Worm (Caenorhabditis elegans) whole organism, L3 larva: ENCODE measurements around the gene clec-141.

Source experiments
- ZK546.5 ChIP-seq: sonication (generic microtip); optimal IDR thresholded peaks from 2 replicates; lab custom pipeline; 2017; ENCODE audit warnings: missing biosample characterization, missing genetic modification characterization
- ceh-16 ChIP-seq: sonication (generic microtip); optimal IDR thresholded peaks from 2 replicates; lab custom pipeline; 2017; ENCODE audit warnings: missing biosample characterization, missing genetic modification characterization
- ceh-9 ChIP-seq: sonication (generic microtip); optimal IDR thresholded peaks from 2 replicates; lab custom pipeline; 2018; ENCODE audit warnings: missing biosample characterization, missing genetic modification characterization
- egl-27 ChIP-seq: sonication (generic microtip); optimal IDR thresholded peaks from 4 replicates; lab custom pipeline; 2017; ENCODE audit warnings: missing biosample characterization, missing genetic modification reagents, missing genetic modification characterization
- egl-5 ChIP-seq: fragments of 150-350 bp; optimal IDR thresholded peaks from 2 replicates; lab custom pipeline; 2017; ENCODE audit warnings: missing biosample characterization, missing genetic modification reagents, missing genetic modification characterization, inconsistent platforms
- elt-1 ChIP-seq: fragments of 150-350 bp; optimal IDR thresholded peaks from 2 replicates; lab custom pipeline; 2014; ENCODE audit warnings: missing biosample characterization, missing genetic modification characterization
- elt-2 ChIP-seq: sonication (generic microtip); optimal IDR thresholded peaks from 2 replicates; lab custom pipeline; 2016; ENCODE audit warnings: missing genetic modification reagents, mild to moderate bottlenecking, missing genetic modification characterization, missing compliant biosample characterization
- elt-3 ChIP-seq, 3 experiments: fragments of 150-350 bp in 1 of 3; sonication (generic microtip) in 2 of 3; optimal IDR thresholded peaks; 2 replicates in 2 of 3; 4 replicates in 1 of 3; lab custom pipeline; 2014 to 2017; ENCODE audit warnings: missing biosample characterization in 3 of 3, missing genetic modification characterization in 3 of 3
- eor-1 ChIP-seq, 2 experiments: fragments of 150-350 bp; optimal IDR thresholded peaks; 2 replicates each; lab custom pipeline; 2014 to 2018; ENCODE audit warnings: missing biosample characterization in 2 of 2, missing genetic modification characterization in 2 of 2
- fos-1 ChIP-seq: fragments of 150-350 bp; optimal IDR thresholded peaks from 2 replicates; lab custom pipeline; 2014; ENCODE audit warnings: missing biosample characterization, missing genetic modification characterization
- hmg-11 ChIP-seq: sonication (generic microtip); optimal IDR thresholded peaks from 2 replicates; lab custom pipeline; 2016; ENCODE audit warnings: missing genetic modification characterization, missing compliant biosample characterization
- mdl-1 ChIP-seq: fragments of 150-350 bp; optimal IDR thresholded peaks from 2 replicates; lab custom pipeline; 2014; ENCODE audit warnings: missing biosample characterization, missing genetic modification characterization
- nfya-1 ChIP-seq: sonication (generic microtip); optimal IDR thresholded peaks from 2 replicates; lab custom pipeline; 2017; ENCODE audit warnings: missing genetic modification characterization, mild to moderate bottlenecking, missing compliant biosample characterization, antibody characterized with exemption, moderate library complexity; ENCODE audit not compliant: insufficient read depth
- nhr-11 ChIP-seq: fragments of 150-350 bp; optimal IDR thresholded peaks from 2 replicates; lab custom pipeline; 2014; ENCODE audit warnings: missing biosample characterization, missing genetic modification characterization
- nhr-23 ChIP-seq: fragments of 150-350 bp; optimal IDR thresholded peaks from 2 replicates; lab custom pipeline; 2014; ENCODE audit warnings: missing biosample characterization, missing genetic modification reagents, missing genetic modification characterization
- nhr-25 ChIP-seq: sonication (generic microtip); optimal IDR thresholded peaks from 2 replicates; lab custom pipeline; 2017; ENCODE audit warnings: missing biosample characterization, missing genetic modification characterization
- nhr-28 ChIP-seq: fragments of 150-350 bp; optimal IDR thresholded peaks from 2 replicates; lab custom pipeline; 2014; ENCODE audit warnings: missing biosample characterization, missing genetic modification characterization
- nhr-43 ChIP-seq: sonication (generic microtip); optimal IDR thresholded peaks from 2 replicates; lab custom pipeline; 2016; ENCODE audit warnings: mild to moderate bottlenecking, missing genetic modification characterization, missing compliant biosample characterization; ENCODE audit not compliant: poor library complexity, severe bottlenecking
- nhr-67 ChIP-seq: fragments of 150-350 bp; optimal IDR thresholded peaks from 2 replicates; lab custom pipeline; 2014; ENCODE audit warnings: missing biosample characterization, missing genetic modification characterization
- nhr-77 ChIP-seq: fragments of 150-350 bp; optimal IDR thresholded peaks from 2 replicates; lab custom pipeline; 2014; ENCODE audit warnings: missing biosample characterization, missing genetic modification characterization
- pha-4 ChIP-seq: fragments of 150-350 bp; optimal IDR thresholded peaks from 2 replicates; lab custom pipeline; 2014; ENCODE audit warnings: missing biosample characterization, missing genetic modification reagents, missing genetic modification characterization
- pqm-1 ChIP-seq: fragments of 150-350 bp; optimal IDR thresholded peaks from 2 replicates; lab custom pipeline; 2017; ENCODE audit warnings: missing biosample characterization, missing genetic modification characterization, inconsistent platforms
- sea-2 ChIP-seq: fragments of 150-350 bp; sonication (generic microtip); optimal IDR thresholded peaks from 4 replicates; lab custom pipeline; 2014; ENCODE audit warnings: missing biosample characterization, missing genetic modification reagents, missing genetic modification characterization
- snpc-4 ChIP-seq: fragments of 150-350 bp; optimal IDR thresholded peaks from 2 replicates; lab custom pipeline; 2014; ENCODE audit warnings: missing biosample characterization, missing genetic modification characterization
- tbx-2 ChIP-seq: sonication (generic microtip); optimal IDR thresholded peaks from 2 replicates; lab custom pipeline; 2016; ENCODE audit warnings: mild to moderate bottlenecking, missing genetic modification characterization, missing compliant biosample characterization
- unc-39 ChIP-seq: sonication (generic microtip); optimal IDR thresholded peaks from 4 replicates; lab custom pipeline; 2017; ENCODE audit warnings: missing biosample characterization, missing genetic modification characterization
- unc-62 ChIP-seq: fragments of 150-350 bp; sonication (generic microtip); optimal IDR thresholded peaks from 4 replicates; lab custom pipeline; 2014; ENCODE audit warnings: missing biosample characterization, missing genetic modification reagents, missing genetic modification characterization
- zag-1 ChIP-seq: fragments of 150-350 bp; optimal IDR thresholded peaks from 2 replicates; lab custom pipeline; 2014; ENCODE audit warnings: missing biosample characterization, missing genetic modification characterization
- ztf-11 ChIP-seq: fragments of 150-350 bp; optimal IDR thresholded peaks from 2 replicates; lab custom pipeline; 2014; ENCODE audit warnings: missing biosample characterization, missing genetic modification characterization
- ztf-4 ChIP-seq: fragments of 150-350 bp; optimal IDR thresholded peaks from 2 replicates; lab custom pipeline; 2014; ENCODE audit warnings: missing biosample characterization, missing genetic modification characterization

The clec-141 gene

DNA sequence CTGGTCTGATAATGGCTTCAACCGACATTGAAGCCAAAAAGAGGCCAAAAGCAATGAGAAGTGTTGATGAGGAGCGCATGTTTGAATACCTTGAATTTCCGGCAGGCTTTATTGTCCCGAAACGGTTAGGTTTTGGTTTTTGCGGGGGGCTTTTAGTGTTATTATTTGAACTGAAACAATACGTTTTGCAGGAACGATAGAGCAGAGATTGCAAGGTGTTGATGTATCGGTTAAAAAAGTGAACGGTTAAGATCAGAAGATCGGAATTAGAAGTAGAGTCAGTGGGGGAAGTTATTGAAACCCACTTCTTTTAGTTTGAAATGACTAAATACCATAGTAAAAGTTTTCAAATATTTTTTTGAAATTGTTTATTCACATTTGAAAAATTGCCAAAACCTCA is at the start of gene clec-141:
Gene clec-141, minus strand, starts transcription at position 101 of the 400 bp plus-strand sequence.
- TF ChIP-seq hmg-11 (tag; lab: Kevin White, UChicago) (no peak), unc-39 (tag; lab: Kevin White, UChicago) (no peak), nhr-67 (tag; lab: Kevin White, UChicago) (no peak), ceh-16 (no peak), nhr-11 (tag; lab: Kevin White, UChicago) (no peak), nhr-43 (tag; lab: Kevin White, UChicago) (no peak), tbx-2 (no peak), sea-2 (GFP tag; lab: Kevin White, UChicago) (no peak), ceh-9 (no peak), snpc-4 (tag; lab: Kevin White, UChicago) (no peak), mdl-1 (no peak)

- TF ChIP-seq tbx-2 (no peak), pqm-1 (no peak), nfya-1 (tag; lab: Kevin White, UChicago) (no peak), ztf-4 (tag; lab: Kevin White, UChicago) (no peak)
Observed at ce11 chrII:5455650-5456355, 48.4 kb upstream of the clec-141 start, which contains the start of gene daz-1. Gene daz-1, plus strand, starts transcription at chrII:5456305.

DNA sequence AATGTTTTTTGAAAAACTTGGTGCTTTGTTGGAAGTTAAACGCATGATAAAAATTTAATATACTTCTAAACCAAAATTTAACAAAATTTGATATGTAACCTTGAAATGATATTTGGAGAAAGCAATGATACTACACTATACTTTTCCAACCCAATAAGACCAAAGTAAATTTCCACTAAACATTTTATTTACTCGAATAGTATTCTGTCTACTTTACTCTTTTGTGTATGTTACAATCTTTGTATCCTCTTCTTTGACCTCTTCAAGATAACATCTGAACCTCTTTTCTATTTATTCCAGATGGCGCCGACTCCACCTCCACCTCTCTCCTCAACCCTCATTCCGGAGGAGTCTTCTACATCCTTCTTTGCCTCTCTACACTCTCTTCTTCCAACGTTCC is 46.1 kb upstream of the clec-141 start, which contains the start of gene dhs-5:
Gene dhs-5, plus strand, starts transcription at position 301 of the 400 bp plus-strand sequence.
- TF ChIP-seq ZK546.5 (tag; lab: Kevin White, UChicago) (no peak), elt-1 (tag; lab: Kevin White, UChicago) (no peak), nhr-23 (peak; percentile 1)
- TF ChIP-seq, all 47 proteins: peak for 1

DNA sequence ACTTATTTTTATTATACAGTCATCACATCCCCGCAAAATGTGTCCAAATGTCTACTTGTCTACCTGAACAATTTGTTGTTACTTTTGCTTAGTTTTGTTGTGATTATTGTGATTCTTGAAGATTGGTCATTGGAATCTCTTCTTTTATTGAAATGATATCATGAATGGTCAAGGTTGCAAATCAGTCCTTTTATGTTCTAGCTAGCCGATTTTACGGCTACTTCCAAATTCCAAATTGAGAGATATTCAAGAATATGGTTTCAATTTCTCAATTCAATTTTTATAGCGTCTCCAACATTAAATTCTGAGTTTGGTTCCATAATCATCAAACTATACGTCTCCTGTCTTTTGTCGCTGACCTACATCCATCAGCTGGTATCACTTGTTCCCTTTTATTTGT is 43.8 kb upstream of the clec-141 start:
- TF ChIP-seq eor-1 (tag; optimal IDR thresholded peaks at IDR 0.05; lab: Kevin White, UChicago) (no peak), nhr-28 (tag; lab: Kevin White, UChicago) (no peak), nfya-1 (tag; lab: Kevin White, UChicago) (no peak), tbx-2 (no peak), egl-27 (tag; lab: Kevin White, UChicago) (no peak), nhr-67 (tag; lab: Kevin White, UChicago) (no peak), nhr-11 (tag; lab: Kevin White, UChicago) (no peak), egl-5 (no peak), ceh-16 (no peak), fos-1 (no peak), ztf-11 (no peak), ZK546.5 (tag; lab: Kevin White, UChicago) (no peak)

ce11 chrII:5449620-5450019 is 42.2 kb upstream of the clec-141 start:
- TF ChIP-seq nhr-25 (tag; lab: Kevin White, UChicago) (peak; percentile 18), elt-2 (tag; lab: Kevin White, UChicago) (no peak)

- peak; percentile 84 for TF ChIP-seq egl-5
- TF ChIP-seq snpc-4 (tag; lab: Kevin White, UChicago), result no peak
- TF ChIP-seq, all 47 proteins: peak for 1
Observed at ce11 chrII:5449219-5449618, 41.8 kb upstream of the clec-141 start.

DNA sequence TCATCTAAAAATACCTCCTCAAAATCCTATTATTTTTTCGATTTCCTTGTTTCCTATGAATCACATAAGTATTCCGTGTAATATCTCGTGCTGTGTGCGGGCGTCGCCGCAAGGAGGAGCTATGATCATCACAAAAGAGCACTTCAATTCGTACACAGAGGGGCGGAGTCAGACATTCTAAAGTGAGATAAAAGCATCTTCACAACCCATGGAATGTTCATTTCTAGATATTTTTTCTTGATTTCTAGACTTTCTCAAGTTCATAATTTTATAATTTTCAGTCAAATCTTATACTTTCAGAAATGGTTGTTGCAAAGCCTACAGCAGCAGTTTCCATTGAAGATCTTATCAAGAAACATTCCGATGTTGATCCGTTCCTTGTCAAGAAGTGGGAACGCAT is 39.9 kb upstream of the clec-141 start, which contains the start of gene cex-1:
Gene cex-1, plus strand, starts transcription at position 301 of the 400 bp plus-strand sequence.
- no peak for TF ChIP-seq ztf-4 (tag; lab: Kevin White, UChicago)
- TF ChIP-seq ceh-9, result no peak
- no peak for TF ChIP-seq nhr-11 (tag; lab: Kevin White, UChicago)
- no peak for TF ChIP-seq egl-27 (tag; lab: Kevin White, UChicago)
- TF ChIP-seq pha-4 (tag; lab: Kevin White, UChicago), result no peak
- no peak for TF ChIP-seq nhr-77
- TF ChIP-seq elt-2 (tag; lab: Kevin White, UChicago), result no peak
- TF ChIP-seq elt-3 (tag; optimal IDR thresholded peaks at IDR 0.05; lab: Kevin White, UChicago), result no peak
- TF ChIP-seq zag-1 (tag; lab: Kevin White, UChicago), result no peak
- no peak for TF ChIP-seq unc-62 (GFP tag; lab: Kevin White, UChicago)
